Fruit fly (Drosophila melanogaster) S2 (cell line): ENCODE data around the gene Rassf.

Experiments used
- CG8478 ChIP-seq: fragments of >200 bp; optimal IDR thresholded peaks from 2 replicates; lab custom pipeline; 2018
- CTCF ChIP-seq, 2 experiments: fragments of >200 bp; optimal IDR thresholded peaks; 2 replicates each; lab custom pipeline; 2018

The Rassf gene

dm6 chr3R:23143440-23143839, 25.7 kb upstream of the Rassf start:
- TF ChIP-seq CTCF (optimal IDR thresholded peaks at IDR 0.05; lab: Kevin White, UChicago), result no peak
- TF ChIP-seq CG8478 (lab: Kevin White, UChicago), result no peak

dm6 chr3R:23141678-23142338, 24.1 kb upstream of the Rassf start, which contains the start of gene hh:
hh (minus strand) TSS chr3R:23141906.
- TF ChIP-seq CTCF (optimal IDR thresholded peaks at IDR 0.05; lab: Kevin White, UChicago) (no peak), CG8478 (lab: Kevin White, UChicago) (no peak)

DNA sequence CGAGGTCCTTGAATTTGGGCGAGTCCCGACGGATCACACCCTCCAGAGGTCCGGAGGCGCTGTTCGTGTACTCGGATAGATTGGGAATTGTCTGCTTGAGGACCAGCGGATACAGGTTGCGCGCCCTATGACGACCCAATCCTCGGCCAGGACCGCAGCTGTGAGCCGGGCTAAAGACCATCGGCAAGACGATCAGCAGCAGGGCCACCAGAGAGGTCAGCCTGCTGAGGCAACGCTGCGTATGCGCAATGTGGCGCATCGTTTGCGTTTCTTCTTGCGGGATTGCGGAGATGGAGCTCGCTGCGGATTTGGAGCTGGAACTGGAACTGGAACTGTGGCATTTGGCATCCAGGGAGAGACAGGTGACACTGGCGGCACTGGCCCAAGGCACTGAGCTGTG, 23.4 kb upstream of the Rassf start:
- no peak for TF ChIP-seq CTCF (optimal IDR thresholded peaks at IDR 0.05; lab: Kevin White, UChicago)
- TF ChIP-seq CG8478 (lab: Kevin White, UChicago), result no peak

dm6 chr3R:23140280-23140679, 22.5 kb upstream of the Rassf start:
- TF ChIP-seq CG8478 (lab: Kevin White, UChicago) (no peak), CTCF (optimal IDR thresholded peaks at IDR 0.05; lab: Kevin White, UChicago) (no peak)

DNA sequence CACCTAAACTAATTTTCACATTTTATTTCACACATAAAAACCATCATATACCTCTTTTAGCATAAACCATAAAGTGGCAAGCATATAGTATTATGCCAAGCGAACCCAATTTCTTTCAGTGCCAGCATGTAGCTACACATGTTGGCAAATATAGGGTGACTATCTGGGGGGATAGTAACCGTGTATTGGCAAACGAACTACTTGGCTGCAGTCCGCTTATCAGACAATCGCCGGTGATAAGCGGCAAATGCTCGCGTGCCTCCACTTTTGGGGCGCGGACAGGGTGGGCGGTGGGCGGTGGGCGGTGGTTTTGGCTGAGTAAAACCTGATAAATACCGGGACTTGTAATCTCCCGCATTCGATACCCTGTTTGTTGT, 21.9 kb upstream of the Rassf start:
- no peak for TF ChIP-seq CTCF (optimal IDR thresholded peaks at IDR 0.05; lab: Kevin White, UChicago)
- TF ChIP-seq CG8478 (lab: Kevin White, UChicago), result no peak

- TF ChIP-seq CG8478 (lab: Kevin White, UChicago) (no peak), CTCF (optimal IDR thresholded peaks at IDR 0.05; lab: Kevin White, UChicago) (no peak)
Observed at dm6 chr3R:23138992-23139633, 21.4 kb upstream of the Rassf start.

dm6 chr3R:23138439-23138838, 20.7 kb upstream of the Rassf start:
- TF ChIP-seq CG8478 (lab: Kevin White, UChicago), result no peak
- TF ChIP-seq CTCF (optimal IDR thresholded peaks at IDR 0.05; lab: Kevin White, UChicago), result no peak

DNA sequence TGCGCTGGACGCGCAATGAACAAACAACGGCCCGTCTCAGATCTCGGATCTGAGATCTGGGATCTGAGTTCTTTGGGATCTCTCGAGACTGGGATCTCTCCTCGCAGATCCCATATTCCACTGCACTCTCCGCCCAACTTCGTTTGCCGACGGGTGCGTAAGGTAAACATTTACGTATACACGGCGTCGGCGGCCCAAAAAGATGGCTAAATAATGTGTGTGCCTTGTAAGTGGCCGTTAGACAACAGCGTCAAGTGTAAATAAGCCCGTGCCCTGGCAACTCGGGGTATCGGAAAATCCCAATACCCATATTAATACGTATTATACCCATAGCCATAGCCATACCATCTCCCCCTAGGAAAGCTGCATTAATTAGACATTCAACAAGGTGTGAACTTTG, 17.0 kb upstream of the Rassf start:
- TF ChIP-seq CG8478 (lab: Kevin White, UChicago), result no peak
- no peak for TF ChIP-seq CTCF (optimal IDR thresholded peaks at IDR 0.05; lab: Kevin White, UChicago)

- TF ChIP-seq CTCF (optimal IDR thresholded peaks at IDR 0.05; lab: Kevin White, UChicago), result no peak
- TF ChIP-seq CG8478 (lab: Kevin White, UChicago), result no peak
Observed at dm6 chr3R:23133301-23133828, 15.6 kb upstream of the Rassf start.

- TF ChIP-seq CTCF (optimal IDR thresholded peaks at IDR 0.05; lab: Kevin White, UChicago), result no peak
- no peak for TF ChIP-seq CG8478 (lab: Kevin White, UChicago)
Observed at dm6 chr3R:23132299-23132698, 14.6 kb upstream of the Rassf start.

DNA sequence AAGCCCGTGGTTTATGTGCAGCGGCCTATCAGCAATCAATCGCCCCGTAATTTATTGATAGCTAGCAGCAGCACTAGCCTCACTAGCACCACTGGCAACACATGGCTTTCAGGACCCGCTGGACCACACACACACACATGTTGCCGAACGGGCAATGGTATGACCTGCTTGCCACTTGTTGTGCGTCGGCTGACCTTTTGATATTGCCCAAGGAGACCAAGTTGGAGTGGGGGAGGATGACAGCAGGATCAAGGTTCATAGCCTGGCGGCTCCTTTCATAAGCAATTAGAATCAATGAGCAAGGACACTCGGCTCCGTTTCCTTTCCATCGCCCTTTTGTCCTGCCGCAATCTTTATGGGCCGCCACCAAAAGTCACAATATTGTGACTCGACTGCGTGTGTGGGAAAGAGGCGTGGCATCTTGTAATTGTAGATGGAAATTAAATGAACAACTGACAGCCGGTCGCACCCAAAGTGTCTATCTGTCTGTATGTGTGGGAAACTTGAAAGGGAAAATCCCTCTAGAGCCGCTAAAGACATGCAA, 13.7 kb upstream of the Rassf start:
- no peak for TF ChIP-seq CG8478 (lab: Kevin White, UChicago)
- TF ChIP-seq CTCF (optimal IDR thresholded peaks at IDR 0.05; lab: Kevin White, UChicago), result no peak

DNA sequence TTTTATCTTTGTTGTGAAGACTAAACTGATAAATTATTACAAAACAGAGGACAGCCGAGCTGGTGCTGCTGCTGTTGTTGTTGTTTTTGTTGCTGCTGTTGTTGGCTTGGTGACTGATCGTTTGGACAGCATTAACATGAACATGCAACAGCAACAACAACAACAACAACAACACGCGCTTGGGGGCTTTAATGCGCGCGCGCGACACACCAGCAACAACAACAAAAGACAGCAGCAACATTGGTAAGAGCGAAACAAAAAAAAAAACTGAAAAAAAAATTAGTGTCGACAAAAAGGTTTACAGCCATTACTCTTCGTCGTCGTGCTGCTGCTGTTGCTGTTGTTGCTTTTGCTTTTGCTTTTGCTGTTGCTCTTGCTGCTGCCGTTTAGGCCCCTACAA, 13.2 kb upstream of the Rassf start:
- no peak for TF ChIP-seq CTCF (optimal IDR thresholded peaks at IDR 0.05; lab: Kevin White, UChicago)
- no peak for TF ChIP-seq CG8478 (lab: Kevin White, UChicago)

- TF ChIP-seq CTCF (optimal IDR thresholded peaks at IDR 0.05; lab: Kevin White, UChicago) (no peak), CG8478 (lab: Kevin White, UChicago) (no peak)
Observed at dm6 chr3R:23130181-23130580, 12.4 kb upstream of the Rassf start.

dm6 chr3R:23129617-23130016, 11.9 kb upstream of the Rassf start:
- TF ChIP-seq CG8478 (lab: Kevin White, UChicago) (no peak), CTCF (optimal IDR thresholded peaks at IDR 0.05; lab: Kevin White, UChicago) (no peak)

- peak; percentile 49 to 50 for TF ChIP-seq CTCF (optimal IDR thresholded peaks at IDR 0.05; lab: Kevin White, UChicago)
- no peak for TF ChIP-seq CG8478 (lab: Kevin White, UChicago)
Observed at dm6 chr3R:23127796-23128195, 10.1 kb upstream of the Rassf start, which contains the start of gene CG31457. CG31457 (minus strand) TSS chr3R:23127981.
